Worm (Caenorhabditis elegans) whole organism, L1 larva: ENCODE results near the gene Y71H2AM.1.

Source experiments
- Y116A8C.19 ChIP-seq: sonication (generic microtip); optimal IDR thresholded peaks from 2 replicates; lab custom pipeline; 2016; ENCODE audit warnings: missing compliant biosample characterization, missing genetic modification characterization, borderline replicate concordance
- ama-1 ChIP-seq: fragments of 150-350 bp; optimal IDR thresholded peaks from 2 replicates; lab custom pipeline; 2014
- ceh-63 ChIP-seq: fragments of 200-800 bp; sonication (Bioruptor generic); optimal IDR thresholded peaks from 2 replicates; lab custom pipeline; 2018; ENCODE audit warnings: mild to moderate bottlenecking, missing genetic modification characterization, missing compliant biosample characterization
- ets-5 ChIP-seq: fragments of 200-800 bp; sonication (Bioruptor generic); IDR thresholded peaks from 2 replicates; pipeline ENCODE4 v1.3.6; 2022; ENCODE audit warnings: missing genetic modification characterization, missing compliant biosample characterization
- isw-1 ChIP-seq: fragments of 200-800 bp; sonication (Bioruptor generic); IDR thresholded peaks from 2 replicates; pipeline ENCODE4 v1.3.6; 2022; ENCODE audit warnings: missing genetic modification characterization, missing compliant biosample characterization
- nhr-237 ChIP-seq: fragments of 150-350 bp; optimal IDR thresholded peaks from 2 replicates; lab custom pipeline; 2014; ENCODE audit warnings: missing biosample characterization, missing genetic modification characterization
- nhr-28 ChIP-seq: fragments of 150-350 bp; optimal IDR thresholded peaks from 2 replicates; lab custom pipeline; 2014; ENCODE audit warnings: missing biosample characterization, missing genetic modification characterization
- nhr-90 ChIP-seq: sonication (generic microtip); optimal IDR thresholded peaks from 2 replicates; lab custom pipeline; 2016; ENCODE audit warnings: mild to moderate bottlenecking, missing genetic modification characterization, missing compliant biosample characterization; ENCODE audit not compliant: poor library complexity
- zag-1 ChIP-seq: fragments of 150-350 bp; optimal IDR thresholded peaks from 2 replicates; lab custom pipeline; 2014; ENCODE audit warnings: missing biosample characterization, missing genetic modification characterization

- no peak for TF ChIP-seq zag-1
- TF ChIP-seq isw-1 (GFP tag; lab: Robert Waterston, UW) = no peak; the same call in 1 of the 2 replicates
- TF ChIP-seq nhr-28 = no peak
- no peak for TF ChIP-seq ceh-63 (GFP tag; lab: Kevin White, UChicago)
- peak; percentile 1 for TF ChIP-seq ama-1 (lab: Kevin White, UChicago)
- TF ChIP-seq Y116A8C.19 (tag; lab: Kevin White, UChicago) = no peak
- TF ChIP-seq nhr-90 = peak; percentile 30
- TF ChIP-seq ets-5 = no peak
- TF ChIP-seq nhr-237 = no peak
These were observed 21.8 kb upstream of the Y71H2AM.1 start, which contains the start of gene Y71H2AM.3 for ce11 chrIII:2805084-2805483.
